Worm (Caenorhabditis elegans): ENCODE data around the gene cwc-15.
A peak's percentile ranks its signal among the peaks of the same experiment; 100 is the strongest.

Gene cwc-15

ce11 chrV:16049177-16049576, 26.0 kb downstream of the cwc-15 start, which contains the start of gene best-12 (continued):
- no peak for TF ChIP-seq nhr-48 (tag; optimal IDR thresholded peaks at IDR 0.05)
- TF ChIP-seq egl-43 (GFP tag; IDR thresholded peaks at IDR 0.05) = no peak
- no peak for TF ChIP-seq Y48G9A.11 (GFP tag; IDR thresholded peaks at IDR 0.05)

DNA sequence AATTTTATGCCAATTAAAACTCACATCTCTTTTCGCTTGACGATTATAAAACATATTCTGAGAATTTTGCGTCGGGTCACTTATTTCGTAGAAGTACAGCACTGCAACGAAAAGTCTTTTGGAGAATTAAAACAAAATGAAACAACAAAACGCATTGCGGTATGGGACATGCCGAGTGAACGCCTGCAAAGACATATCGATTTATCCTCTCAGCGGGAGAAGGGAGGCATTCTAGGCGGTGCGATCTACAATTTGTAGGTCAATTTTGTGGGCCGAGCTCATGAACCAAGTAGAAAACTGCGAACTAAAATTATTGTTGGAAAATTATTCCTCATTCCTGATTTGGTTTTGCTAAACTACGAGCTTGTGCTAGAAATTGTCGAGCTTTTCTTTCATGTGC, 30.2 kb downstream of the cwc-15 start, which contains the start of gene F14H3.3:
TSS of gene F14H3.3 (minus strand) at position 101 of the 400 bp plus-strand sequence.
- TF ChIP-seq nhr-11 (tag; optimal IDR thresholded peaks at IDR 0.05) (no peak), aha-1 (tag) (peak; percentile 52), F44E2.7 (GFP tag; IDR thresholded peaks at IDR 0.05) (no peak), dmd-8 (GFP tag; IDR thresholded peaks at IDR 0.05) (no peak), saeg-2 (GFP tag; IDR thresholded peaks at IDR 0.05) (no peak)

- no peak for TF ChIP-seq attf-4 (tag; optimal IDR thresholded peaks at IDR 0.05)
- no peak for TF ChIP-seq nhr-76 (tag; optimal IDR thresholded peaks at IDR 0.05)
- TF ChIP-seq hlh-11 (tag; optimal IDR thresholded peaks at IDR 0.05) = no peak
- no peak for TF ChIP-seq spr-3 (GFP tag; optimal IDR thresholded peaks at IDR 0.05)
Observed at ce11 chrV:16055031-16055430, 31.9 kb downstream of the cwc-15 start, which contains the start of gene F14H3.4. Gene F14H3.4 (minus strand): TSS chrV:16055072.

- no peak for TF ChIP-seq zag-1 (tag; optimal IDR thresholded peaks at IDR 0.05)
- TF ChIP-seq ctbp-1 (GFP tag; IDR thresholded peaks at IDR 0.05) = no peak
- TF ChIP-seq daf-16 (GFP tag; optimal IDR thresholded peaks at IDR 0.05) = no peak
- no peak for TF ChIP-seq daf-16 (tag; optimal IDR thresholded peaks at IDR 0.05)
- no peak for TF ChIP-seq F26F4.8 (GFP tag; conservative IDR thresholded peaks at IDR 0.05)
- TF ChIP-seq gei-8 (GFP tag; optimal IDR thresholded peaks at IDR 0.05) = no peak
- TF ChIP-seq hlh-11 (tag; optimal IDR thresholded peaks at IDR 0.05) = no peak
- no peak for TF ChIP-seq aha-1 (tag)
- TF ChIP-seq pqm-1 (tag; optimal IDR thresholded peaks at IDR 0.05) = no peak
- TF ChIP-seq F44E2.7 (GFP tag; IDR thresholded peaks at IDR 0.05) = no peak
- TF ChIP-seq lin-15B (tag; optimal IDR thresholded peaks at IDR 0.05) = no peak
- TF ChIP-seq ceh-44 (GFP tag; IDR thresholded peaks at IDR 0.05) = no peak
Observed at ce11 chrV:16057010-16057463, 33.9 kb downstream of the cwc-15 start, which contains the start of gene F14H3.5. Gene F14H3.5 (minus strand): TSS chrV:16057060.

- TF ChIP-seq lim-7 (GFP tag; IDR thresholded peaks at IDR 0.05) (no peak), dmd-9 (GFP tag; IDR thresholded peaks at IDR 0.05) (no peak), ztf-7 (tag; optimal IDR thresholded peaks at IDR 0.05) (no peak), arid-1 (GFP tag; conservative IDR thresholded peaks at IDR 0.05) (no peak), mxl-3 (GFP tag; optimal IDR thresholded peaks at IDR 0.05) (no peak)
Observed at ce11 chrV:16058872-16059271, 35.7 kb downstream of the cwc-15 start, which contains the start of gene F14H3.6. Gene F14H3.6 (minus strand): TSS chrV:16058893.

DNA sequence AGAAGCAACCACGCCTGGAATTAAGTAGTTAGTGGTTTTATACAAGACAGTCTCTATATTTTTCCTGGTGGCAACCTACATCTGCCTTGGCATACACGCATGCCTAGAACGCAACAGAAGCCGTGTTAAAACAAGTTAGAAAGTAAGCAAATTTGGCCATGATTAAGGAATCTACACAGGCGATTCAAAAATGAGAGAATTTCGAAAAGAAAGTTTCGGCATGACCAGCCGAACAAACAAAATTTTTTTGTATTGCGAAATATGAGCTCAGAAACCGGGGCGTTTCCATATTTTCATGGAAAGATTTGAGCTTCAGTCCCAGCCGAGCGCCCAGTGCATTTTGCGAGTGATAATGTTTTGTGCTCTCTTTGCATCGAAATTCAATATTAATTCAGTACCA, 37.0 kb downstream of the cwc-15 start, which contains the start of gene F14H3.15:
TSS of gene F14H3.15 (minus strand) at position 101 of the 400 bp plus-strand sequence.
- TF ChIP-seq ceh-62 (tag; optimal IDR thresholded peaks at IDR 0.05) = no peak
- no peak for TF ChIP-seq zfp-3 (GFP tag; conservative IDR thresholded peaks at IDR 0.05)
- TF ChIP-seq set-16 (GFP tag; IDR thresholded peaks at IDR 0.05) = no peak
- TF ChIP-seq T20F7.1 (GFP tag; optimal IDR thresholded peaks at IDR 0.05) = no peak
- TF ChIP-seq Y105C5A.15 (GFP tag; IDR thresholded peaks at IDR 0.05) = no peak
- no peak for TF ChIP-seq unc-130 (GFP tag; optimal IDR thresholded peaks at IDR 0.05)
